Worm (Caenorhabditis elegans) whole organism, young adult: ENCODE results near the gene Y62E10A.19.

Experiments
- B0336.3 ChIP-seq: fragments of 200-800 bp; sonication (Bioruptor generic); IDR thresholded peaks from 2 replicates; pipeline ENCODE4 v1.3.6; 2022; ENCODE audit warnings: missing genetic modification characterization, missing compliant biosample characterization
- C06A6.2 ChIP-seq: fragments of 200-800 bp; sonication (Bioruptor generic); conservative IDR thresholded peaks from 2 replicates; pipeline ENCODE4 v1.3.6; 2022; ENCODE audit warnings: missing genetic modification characterization, missing compliant biosample characterization
- C17E4.6 ChIP-seq: fragments of 200-800 bp; sonication (Bioruptor generic); IDR thresholded peaks from 2 replicates; pipeline ENCODE4 v1.3.6; 2022; ENCODE audit warnings: missing genetic modification reagents, missing genetic modification characterization, missing compliant biosample characterization
- D2030.7 ChIP-seq: fragments of 200-800 bp; sonication (Bioruptor generic); IDR thresholded peaks from 2 replicates; pipeline ENCODE4 v1.3.6; 2022; ENCODE audit warnings: missing genetic modification reagents, missing genetic modification characterization, missing compliant biosample characterization
- F22D6.2 ChIP-seq: sonication (generic microtip); optimal IDR thresholded peaks from 2 replicates; lab custom pipeline; 2016; ENCODE audit warnings: mild to moderate bottlenecking, missing genetic modification characterization, missing compliant biosample characterization
- F23B12.7 ChIP-seq: sonication (generic microtip); optimal IDR thresholded peaks from 2 replicates; lab custom pipeline; 2017; ENCODE audit warnings: missing genetic modification characterization, mild to moderate bottlenecking, missing compliant biosample characterization, antibody characterized with exemption, moderate library complexity; ENCODE audit not compliant: insufficient read depth
- F33H1.4 ChIP-seq: fragments of 200-800 bp; sonication (Bioruptor generic); IDR thresholded peaks from 2 replicates; pipeline ENCODE4 v1.3.6; 2022; ENCODE audit warnings: missing genetic modification reagents, missing genetic modification characterization, missing compliant biosample characterization
- F39B2.1 ChIP-seq: fragments of 200-800 bp; sonication (Bioruptor generic); IDR thresholded peaks from 2 replicates; pipeline ENCODE4 v1.3.6; 2022; ENCODE audit warnings: missing genetic modification reagents, missing genetic modification characterization, missing compliant biosample characterization
- F49E8.2 ChIP-seq: sonication (generic microtip); optimal IDR thresholded peaks from 3 replicates; lab custom pipeline; 2017; ENCODE audit warnings: missing genetic modification characterization, mild to moderate bottlenecking, missing compliant biosample characterization, antibody characterized with exemption, moderate library complexity; ENCODE audit not compliant: insufficient read depth
- K11D2.4 ChIP-seq: fragments of 200-800 bp; sonication (Bioruptor generic); IDR thresholded peaks from 2 replicates; pipeline ENCODE4 v1.3.6; 2022; ENCODE audit warnings: missing genetic modification reagents, missing genetic modification characterization, missing compliant biosample characterization
- K12H6.12 ChIP-seq: fragments of 200-800 bp; sonication (Bioruptor generic); optimal IDR thresholded peaks from 2 replicates; lab custom pipeline; 2018; ENCODE audit warnings: mild to moderate bottlenecking, missing genetic modification characterization, missing compliant biosample characterization
- Y53G8AR.9 ChIP-seq: fragments of 200-800 bp; sonication (Bioruptor generic); conservative IDR thresholded peaks from 2 replicates; pipeline ENCODE4 v1.3.6; 2022; ENCODE audit warnings: missing genetic modification reagents, missing genetic modification characterization, missing compliant biosample characterization
- Y79H2A.3 ChIP-seq: fragments of 200-800 bp; sonication (Bioruptor generic); conservative IDR thresholded peaks from 2 replicates; pipeline ENCODE4 v1.3.6; 2022; ENCODE audit warnings: missing genetic modification reagents, missing genetic modification characterization, missing compliant biosample characterization
- Y95B8A.8 ChIP-seq: fragments of 200-800 bp; sonication (Bioruptor generic); IDR thresholded peaks from 2 replicates; pipeline ENCODE4 v1.3.6; 2022; ENCODE audit warnings: missing genetic modification reagents, missing genetic modification characterization, missing compliant biosample characterization
- aptf-3 ChIP-seq: fragments of 200-800 bp; sonication (Bioruptor generic); IDR thresholded peaks from 2 replicates; pipeline ENCODE4 v1.3.6; 2022; ENCODE audit warnings: missing genetic modification characterization, missing compliant biosample characterization
- cebp-2 ChIP-seq: fragments of 200-800 bp; sonication (Bioruptor generic); IDR thresholded peaks from 2 replicates; pipeline ENCODE4 v1.3.6; 2022; ENCODE audit warnings: missing genetic modification characterization, missing compliant biosample characterization
- ceh-100 ChIP-seq: fragments of 200-800 bp; sonication (Bioruptor generic); IDR thresholded peaks from 2 replicates; pipeline ENCODE4 v1.3.6; 2022; ENCODE audit warnings: missing genetic modification reagents, missing genetic modification characterization, missing compliant biosample characterization
- ceh-40 ChIP-seq: fragments of 200-800 bp; sonication (Bioruptor generic); IDR thresholded peaks from 2 replicates; pipeline ENCODE4 v1.3.6; 2022; ENCODE audit warnings: missing genetic modification characterization, missing compliant biosample characterization
- ceh-58 ChIP-seq: fragments of 200-800 bp; sonication (Bioruptor generic); IDR thresholded peaks from 2 replicates; pipeline ENCODE4 v1.3.6; 2022; ENCODE audit warnings: missing genetic modification characterization, missing compliant biosample characterization
- egl-18 ChIP-seq: fragments of 200-800 bp; sonication (Bioruptor generic); IDR thresholded peaks from 2 replicates; pipeline ENCODE4 v1.3.6; 2022; ENCODE audit warnings: missing genetic modification reagents, missing genetic modification characterization, missing compliant biosample characterization
- egrh-3 ChIP-seq: fragments of 200-800 bp; sonication (Bioruptor generic); IDR thresholded peaks from 2 replicates; pipeline ENCODE4 v1.3.6; 2022; ENCODE audit warnings: missing genetic modification reagents, missing genetic modification characterization, missing compliant biosample characterization
- ets-4 ChIP-seq: fragments of 200-800 bp; sonication (Bioruptor generic); optimal IDR thresholded peaks from 2 replicates; lab custom pipeline; 2018; ENCODE audit warnings: mild to moderate bottlenecking, missing genetic modification characterization, missing compliant biosample characterization
- gei-17 ChIP-seq: fragments of 200-800 bp; sonication (Bioruptor generic); optimal IDR thresholded peaks from 2 replicates; lab custom pipeline; 2018; ENCODE audit warnings: mild to moderate bottlenecking, missing genetic modification characterization, missing compliant biosample characterization
- hlh-12 ChIP-seq: sonication (generic microtip); optimal IDR thresholded peaks from 2 replicates; lab custom pipeline; 2016; ENCODE audit warnings: missing genetic modification characterization, missing compliant biosample characterization
- hmg-1.2 ChIP-seq: fragments of 200-800 bp; sonication (Bioruptor generic); IDR thresholded peaks from 2 replicates; pipeline ENCODE4 v1.3.6; 2022; ENCODE audit warnings: missing genetic modification reagents, missing genetic modification characterization, missing compliant biosample characterization
- hsf-1 ChIP-seq: fragments of 200-800 bp; sonication (Bioruptor generic); IDR thresholded peaks from 2 replicates; pipeline ENCODE4 v1.3.6; 2022; ENCODE audit warnings: missing genetic modification reagents, missing genetic modification characterization, missing compliant biosample characterization
- lag-1 ChIP-seq: fragments of 200-800 bp; sonication (Bioruptor generic); IDR thresholded peaks from 2 replicates; pipeline ENCODE4 v1.3.6; 2022; ENCODE audit warnings: missing genetic modification reagents, missing genetic modification characterization, missing compliant biosample characterization
- lin-35 ChIP-seq, 3 experiments: fragments of 150-350 bp in 2 of 3; sonication (generic microtip) in 1 of 3; optimal IDR thresholded peaks; 2 replicates each; lab custom pipeline; 2014 to 2018; ENCODE audit warnings: missing biosample characterization in 3 of 3, missing genetic modification characterization in 3 of 3, missing genetic modification reagents in 3 of 3
- lin-54 ChIP-seq: fragments of 200-800 bp; sonication (Bioruptor generic); optimal IDR thresholded peaks from 2 replicates; lab custom pipeline; 2018; ENCODE audit warnings: mild to moderate bottlenecking, missing genetic modification characterization, missing compliant biosample characterization
- lsy-27 ChIP-seq: sonication (generic microtip); optimal IDR thresholded peaks from 2 replicates; lab custom pipeline; 2017; ENCODE audit warnings: missing genetic modification characterization, mild to moderate bottlenecking, missing compliant biosample characterization, antibody characterized with exemption, missing genotype, borderline replicate concordance; ENCODE audit not compliant: insufficient read depth
- madf-10 ChIP-seq: sonication (generic microtip); optimal IDR thresholded peaks from 2 replicates; lab custom pipeline; 2016; ENCODE audit warnings: mild to moderate bottlenecking, missing genetic modification characterization, missing compliant biosample characterization
- mel-28 ChIP-seq: sonication (generic microtip); optimal IDR thresholded peaks from 2 replicates; lab custom pipeline; 2016; ENCODE audit warnings: borderline replicate concordance, mild to moderate bottlenecking, missing genetic modification characterization, missing compliant biosample characterization
- mxl-1 ChIP-seq: sonication (generic microtip); optimal IDR thresholded peaks from 2 replicates; lab custom pipeline; 2016; ENCODE audit warnings: missing genetic modification characterization, missing compliant biosample characterization
- nhr-120 ChIP-seq: fragments of 200-800 bp; sonication (Bioruptor generic); IDR thresholded peaks from 2 replicates; pipeline ENCODE4 v1.3.6; 2022; ENCODE audit warnings: missing genetic modification characterization, missing compliant biosample characterization
- nhr-179 ChIP-seq: sonication (generic microtip); optimal IDR thresholded peaks from 2 replicates; lab custom pipeline; 2016; ENCODE audit warnings: mild to moderate bottlenecking, missing genetic modification characterization, missing compliant biosample characterization
- nhr-27 ChIP-seq: fragments of 200-800 bp; sonication (Bioruptor generic); optimal IDR thresholded peaks from 2 replicates; lab custom pipeline; 2018; ENCODE audit warnings: mild to moderate bottlenecking, missing genetic modification characterization, moderate library complexity, missing compliant biosample characterization
- nhr-80 ChIP-seq: sonication (generic microtip); optimal IDR thresholded peaks from 2 replicates; lab custom pipeline; 2016; ENCODE audit warnings: missing genetic modification characterization, missing compliant biosample characterization
- nhr-90 ChIP-seq: sonication (generic microtip); optimal IDR thresholded peaks from 2 replicates; lab custom pipeline; 2016; ENCODE audit warnings: missing genotype, mild to moderate bottlenecking, missing genetic modification characterization, missing compliant biosample characterization
- sdz-38 ChIP-seq: sonication (generic microtip); optimal IDR thresholded peaks from 2 replicates; lab custom pipeline; 2016; ENCODE audit warnings: missing genotype, missing genetic modification characterization, missing compliant biosample characterization
- sea-2 ChIP-seq: fragments of 200-800 bp; sonication (Bioruptor generic); IDR thresholded peaks from 2 replicates; pipeline ENCODE4 v1.3.6; 2022; ENCODE audit warnings: missing genetic modification characterization, missing compliant biosample characterization
- somi-1 ChIP-seq: fragments of 200-800 bp; sonication (Bioruptor generic); optimal IDR thresholded peaks from 2 replicates; lab custom pipeline; 2018; ENCODE audit warnings: mild to moderate bottlenecking, missing genetic modification characterization, missing compliant biosample characterization
- unc-130 ChIP-seq: sonication (generic microtip); optimal IDR thresholded peaks from 2 replicates; lab custom pipeline; 2016; ENCODE audit warnings: missing genetic modification reagents, missing genetic modification characterization, missing compliant biosample characterization
- unc-62 ChIP-seq: fragments of 150-350 bp; optimal IDR thresholded peaks from 2 replicates; lab custom pipeline; 2014; ENCODE audit warnings: missing biosample characterization, missing genetic modification reagents, missing genetic modification characterization
- xnd-1 ChIP-seq: sonication (generic microtip); optimal IDR thresholded peaks from 2 replicates; lab custom pipeline; 2016; ENCODE audit warnings: missing genotype, missing genetic modification reagents, missing genetic modification characterization, missing compliant biosample characterization
- zfh-2 ChIP-seq: fragments of 200-800 bp; sonication (Bioruptor generic); conservative IDR thresholded peaks from 2 replicates; pipeline ENCODE4 v1.3.6; 2022; ENCODE audit warnings: missing genetic modification reagents, missing genetic modification characterization, missing compliant biosample characterization
- zim-3 ChIP-seq: sonication (generic microtip); optimal IDR thresholded peaks from 2 replicates; lab custom pipeline; 2017; ENCODE audit warnings: mild to moderate bottlenecking, missing genetic modification characterization, moderate library complexity, missing compliant biosample characterization
- ztf-18 ChIP-seq: sonication (generic microtip); optimal IDR thresholded peaks from 2 replicates; lab custom pipeline; 2016; ENCODE audit warnings: missing genotype, mild to moderate bottlenecking, missing genetic modification characterization, missing compliant biosample characterization
- ztf-25 ChIP-seq: fragments of 200-800 bp; sonication (Bioruptor generic); IDR thresholded peaks from 2 replicates; pipeline ENCODE4 v1.3.6; 2022; ENCODE audit warnings: missing genetic modification reagents, missing genetic modification characterization, missing compliant biosample characterization
- ztf-26 ChIP-seq: sonication (generic microtip); optimal IDR thresholded peaks from 2 replicates; lab custom pipeline; 2017; ENCODE audit warnings: missing genetic modification characterization, missing compliant biosample characterization

The Y62E10A.19 gene

DNA sequence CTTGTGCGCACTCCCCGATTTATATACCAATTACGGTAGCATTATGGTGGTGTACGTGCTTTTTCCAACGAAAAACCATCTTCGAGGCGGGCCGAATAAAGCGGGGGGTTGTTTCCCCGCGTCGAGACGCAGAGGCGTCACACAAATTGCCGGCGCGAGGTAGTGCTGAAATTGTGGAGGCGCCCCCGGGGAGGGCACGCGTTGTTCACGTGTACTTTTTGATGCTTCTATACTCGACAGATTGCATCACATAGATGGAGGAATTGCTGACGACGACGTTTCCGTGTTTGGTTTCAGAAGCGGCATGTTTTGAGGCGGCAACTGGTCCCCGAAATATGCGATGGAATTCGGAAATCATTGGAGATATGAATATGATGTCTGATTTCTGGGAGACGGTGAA is 12.9 kb downstream of the Y62E10A.19 start (continued):
- TF ChIP-seq C06A6.2 (GFP tag; lab: Robert Waterston, UW) = peak; percentile 77; the same call in 1 of the 2 replicates
- TF ChIP-seq ztf-18 = peak; percentile 58
- TF ChIP-seq ceh-100 (GFP tag; lab: Robert Waterston, UW) = no peak
- no peak for TF ChIP-seq Y53G8AR.9 (GFP tag; lab: Robert Waterston, UW)
- TF ChIP-seq somi-1 (GFP tag; lab: Kevin White, UChicago) = peak; percentile 85
- TF ChIP-seq Y95B8A.8 (GFP tag; lab: Robert Waterston, UW) = no peak
- 0 out of 2 replicates have a peak, but pooled peaks have one; percentile 6 for TF ChIP-seq cebp-2 (GFP tag; lab: Robert Waterston, UW)
- no peak for TF ChIP-seq sea-2 (GFP tag; lab: Robert Waterston, UW)
- peak; percentile 33 for TF ChIP-seq madf-10
- TF ChIP-seq C17E4.6 (GFP tag; lab: Robert Waterston, UW) = peak; percentile 65; the same call in 1 of the 2 replicates
- TF ChIP-seq nhr-80 (tag; lab: Kevin White, UChicago) = peak; percentile 57
- no peak for TF ChIP-seq Y79H2A.3 (GFP tag; lab: Robert Waterston, UW)
- TF ChIP-seq zim-3 (tag; lab: Kevin White, UChicago) = no peak
- TF ChIP-seq xnd-1 (tag; lab: Kevin White, UChicago) = no peak
- TF ChIP-seq aptf-3 (GFP tag; lab: Robert Waterston, UW) = no peak
- TF ChIP-seq hlh-12 = no peak
- no peak for TF ChIP-seq F33H1.4
- TF ChIP-seq F39B2.1 (GFP tag; lab: Robert Waterston, UW) = no peak
- TF ChIP-seq zfh-2 (GFP tag; lab: Robert Waterston, UW) = peak; percentile 97
- TF ChIP-seq D2030.7 (GFP tag; lab: Robert Waterston, UW) = no peak
- TF ChIP-seq nhr-90 = no peak
- TF ChIP-seq K11D2.4 (GFP tag; lab: Robert Waterston, UW) = peak; percentile 64; the same call in 1 of the 2 replicates
- peak; percentile 44 for TF ChIP-seq lin-54 (GFP tag; lab: Kevin White, UChicago)
- TF ChIP-seq ets-4 (GFP tag; lab: Kevin White, UChicago) = no peak
- no peak for TF ChIP-seq ceh-58 (GFP tag; lab: Robert Waterston, UW)
- no peak for TF ChIP-seq lag-1 (GFP tag; lab: Robert Waterston, UW)
- no peak for TF ChIP-seq egl-18 (GFP tag; lab: Robert Waterston, UW)
- peak; percentile 89 for TF ChIP-seq hmg-1.2 (GFP tag; lab: Robert Waterston, UW)
- TF ChIP-seq K12H6.12 (tag; lab: Kevin White, UChicago) = peak; percentile 82
- TF ChIP-seq B0336.3 (GFP tag; lab: Robert Waterston, UW) = peak; percentile 75
- TF ChIP-seq lsy-27 = no peak
- TF ChIP-seq unc-62 (GFP tag; lab: Kevin White, UChicago) = no peak
- no peak for TF ChIP-seq nhr-179 (tag; lab: Kevin White, UChicago)
- no peak for TF ChIP-seq mel-28 (tag; lab: Kevin White, UChicago)
- no peak; the same call in 1 of the 2 replicates for TF ChIP-seq ztf-25 (GFP tag; lab: Robert Waterston, UW)
- no peak for TF ChIP-seq mxl-1 (tag; lab: Kevin White, UChicago)
- peak in 1 of 3 experiments; percentile 37 for TF ChIP-seq lin-35 (GFP tag; optimal IDR thresholded peaks at IDR 0.05; lab: Kevin White, UChicago)
- no peak for TF ChIP-seq gei-17 (GFP tag; lab: Kevin White, UChicago)
- no peak for TF ChIP-seq F49E8.2 (tag; lab: Kevin White, UChicago)
- no peak for TF ChIP-seq hsf-1 (GFP tag; lab: Robert Waterston, UW)
- no peak for TF ChIP-seq F23B12.7 (tag; lab: Kevin White, UChicago)
- TF ChIP-seq sdz-38 (tag; lab: Kevin White, UChicago) = no peak
- no peak for TF ChIP-seq unc-130 (GFP tag; lab: Kevin White, UChicago)
- peak; percentile 19 for TF ChIP-seq F22D6.2 (tag; lab: Kevin White, UChicago)
- peak; percentile 89 for TF ChIP-seq ztf-26 (tag; lab: Kevin White, UChicago)
- no peak for TF ChIP-seq ceh-40 (GFP tag; lab: Robert Waterston, UW)
- TF ChIP-seq egrh-3 (GFP tag; lab: Robert Waterston, UW) = 0 out of 2 replicates have a peak, but pooled peaks have one; percentile 27
- TF ChIP-seq nhr-120 (GFP tag; lab: Robert Waterston, UW) = no peak
- no peak for TF ChIP-seq nhr-27 (tag; lab: Kevin White, UChicago)
